Fruit fly (Drosophila melanogaster): ENCODE data around the gene MED14.

The MED14 gene

DNA sequence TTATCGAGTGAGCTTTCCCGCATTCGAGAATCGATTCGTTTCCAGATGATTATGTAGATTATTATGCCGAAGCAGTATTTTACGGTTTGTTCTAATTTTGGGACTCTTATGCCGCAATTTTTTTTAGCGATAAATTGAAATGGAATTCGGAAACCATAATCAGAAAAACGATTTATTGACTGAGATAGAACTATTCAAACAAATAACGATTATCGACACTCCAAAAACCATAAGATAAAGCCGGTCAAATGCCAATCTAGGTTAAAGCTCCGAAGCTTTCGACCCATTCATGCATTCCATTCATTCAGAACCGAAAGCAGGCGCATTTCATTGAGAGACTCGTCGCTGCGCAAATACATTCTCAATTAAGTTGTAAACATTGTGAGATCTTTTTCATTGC is 54.5 kb downstream of the MED14 start:
- no peak for TF ChIP-seq psq (optimal IDR thresholded peaks at IDR 0.05)
- TF ChIP-seq EcR (GFP tag; optimal IDR thresholded peaks at IDR 0.05) = no peak
- TF ChIP-seq Dll (optimal IDR thresholded peaks at IDR 0.05) = no peak
- no peak for TF ChIP-seq pan (optimal IDR thresholded peaks at IDR 0.05)
- TF ChIP-seq CG8478 (optimal IDR thresholded peaks at IDR 0.05) = no peak
- TF ChIP-seq usp (GFP tag; optimal IDR thresholded peaks at IDR 0.05) = no peak

DNA sequence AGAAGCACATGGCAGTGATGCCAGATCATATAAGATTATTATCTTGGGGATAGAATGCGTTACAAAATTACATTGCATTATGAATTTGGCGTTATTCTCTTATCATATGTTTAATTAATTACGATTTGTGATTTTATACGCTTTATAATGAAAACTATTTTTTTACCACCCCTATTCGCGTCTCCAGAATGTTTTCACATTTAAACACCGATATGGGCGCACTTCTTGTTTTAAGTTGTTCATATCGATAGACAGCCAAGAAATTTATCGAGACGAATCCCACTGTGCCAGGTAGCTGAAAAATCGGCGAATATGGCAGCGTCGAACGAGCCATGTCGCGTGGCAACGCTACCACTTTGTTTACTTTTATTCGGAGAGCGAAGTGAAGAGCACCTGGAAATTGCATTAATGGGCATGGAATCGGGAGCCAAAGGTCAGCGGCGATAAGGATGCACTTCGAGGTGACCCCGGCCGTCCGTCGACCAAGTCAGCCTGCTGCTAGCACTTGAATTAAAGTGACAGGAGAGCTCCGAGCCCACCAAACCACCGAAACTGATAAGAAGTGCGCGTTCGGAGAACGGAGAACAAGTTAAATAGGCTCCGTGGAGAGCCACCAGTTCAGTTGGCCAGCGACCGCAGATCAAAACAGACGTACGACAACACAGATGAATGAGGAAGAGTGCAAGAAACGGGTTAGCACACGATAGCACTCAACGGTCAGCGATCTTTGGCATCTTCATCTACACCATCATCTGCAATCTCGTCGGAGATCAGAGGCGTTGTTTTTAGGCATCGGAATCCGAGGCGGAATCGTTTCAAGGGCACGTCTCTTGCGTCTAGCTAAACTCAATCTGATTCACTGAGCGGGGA is 55.3 kb downstream of the MED14 start, which contains the start of gene Gale:
TSS of gene Gale (plus strand) at position 401 of the 870 bp plus-strand sequence.
- TF ChIP-seq usp (GFP tag; optimal IDR thresholded peaks at IDR 0.05) (no peak), CG8478 (optimal IDR thresholded peaks at IDR 0.05) (no peak), psq (optimal IDR thresholded peaks at IDR 0.05) (no peak), pan (optimal IDR thresholded peaks at IDR 0.05) (no peak), Dll (optimal IDR thresholded peaks at IDR 0.05) (no peak), EcR (GFP tag; optimal IDR thresholded peaks at IDR 0.05) (no peak)
